Worm (Caenorhabditis elegans): Measurements from ENCODE around the gene Y1A5A.1.
A peak's percentile ranks its signal among the peaks of the same experiment; 100 is the strongest.

Gene Y1A5A.1

DNA sequence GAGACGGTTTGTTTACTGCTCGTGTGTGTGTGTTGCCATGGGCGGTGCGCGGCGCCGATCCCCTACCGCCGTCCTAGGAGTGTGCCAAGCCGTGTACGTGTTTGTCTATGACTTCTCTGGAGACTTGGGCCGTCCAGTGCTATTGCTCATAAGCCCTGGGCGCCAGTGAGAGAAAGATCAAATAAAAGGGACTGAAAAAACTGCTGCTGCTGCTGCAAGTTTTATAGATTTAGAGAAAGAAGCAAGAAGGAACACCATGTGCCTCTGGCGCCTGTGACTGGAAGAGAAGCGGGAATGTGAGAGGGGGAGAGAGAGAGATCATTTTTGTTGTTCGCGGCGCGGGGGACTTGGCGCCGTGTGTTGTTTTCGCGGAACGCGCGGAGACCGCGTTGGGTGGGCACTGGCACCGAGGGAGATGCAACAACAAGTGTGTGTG, 2.4 kb downstream of the Y1A5A.1 start:
- no peak for TF ChIP-seq madf-10 (tag; optimal IDR thresholded peaks at IDR 0.05)
- no peak for TF ChIP-seq Y67H2A.10 (GFP tag; conservative IDR thresholded peaks at IDR 0.05)
- no peak for TF ChIP-seq gei-17 (GFP tag; optimal IDR thresholded peaks at IDR 0.05)
- no peak for TF ChIP-seq ceh-58 (GFP tag; IDR thresholded peaks at IDR 0.05)
- peak; percentile 46; the same call in 1 of the 2 replicates for TF ChIP-seq dox-1 (GFP tag; IDR thresholded peaks at IDR 0.05)
- TF ChIP-seq nhr-27 (tag; optimal IDR thresholded peaks at IDR 0.05), result no peak
- TF ChIP-seq tlf-1 (GFP tag; optimal IDR thresholded peaks at IDR 0.05), result no peak
- TF ChIP-seq mxl-1 (tag; optimal IDR thresholded peaks at IDR 0.05), result no peak
- TF ChIP-seq F33H1.4 (GFP tag; IDR thresholded peaks at IDR 0.05), result no peak
- TF ChIP-seq F55B11.4 (tag; optimal IDR thresholded peaks at IDR 0.05; ENCODE audit: borderline replicate concordance, insufficient read depth), result no peak
- no peak for TF ChIP-seq hsf-1 (GFP tag; IDR thresholded peaks at IDR 0.05)
- no peak for TF ChIP-seq madf-3 (GFP tag; IDR thresholded peaks at IDR 0.05)
- TF ChIP-seq ccch-3 (GFP tag; optimal IDR thresholded peaks at IDR 0.05), result no peak
- TF ChIP-seq F39B2.1 (GFP tag; IDR thresholded peaks at IDR 0.05), result no peak
- TF ChIP-seq dpl-1 (GFP tag; optimal IDR thresholded peaks at IDR 0.05), result no peak
- no peak for TF ChIP-seq attf-3 (GFP tag; conservative IDR thresholded peaks at IDR 0.05)
- no peak for TF ChIP-seq egl-44 (GFP tag; IDR thresholded peaks at IDR 0.05)
- no peak for TF ChIP-seq sptf-2 (GFP tag; optimal IDR thresholded peaks at IDR 0.05)
- peak; percentile 11 for TF ChIP-seq attf-5 (GFP tag; optimal IDR thresholded peaks at IDR 0.05)
- no peak for TF ChIP-seq die-1 (tag; optimal IDR thresholded peaks at IDR 0.05)
- TF ChIP-seq repo-1 (tag; optimal IDR thresholded peaks at IDR 0.05), result no peak
- TF ChIP-seq dpff-1 (tag; optimal IDR thresholded peaks at IDR 0.05), result no peak
- no peak for TF ChIP-seq sdz-38 (tag; optimal IDR thresholded peaks at IDR 0.05)
- TF ChIP-seq nfyb-1 (GFP tag; IDR thresholded peaks at IDR 0.05), result no peak
- TF ChIP-seq F49E8.2 (tag; optimal IDR thresholded peaks at IDR 0.05; ENCODE audit: insufficient read depth), result no peak
- TF ChIP-seq lin-54 (GFP tag; optimal IDR thresholded peaks at IDR 0.05), result peak; percentile 2
- no peak for TF ChIP-seq mcd-1 (GFP tag; IDR thresholded peaks at IDR 0.05)
- TF ChIP-seq akir-1 (GFP tag; optimal IDR thresholded peaks at IDR 0.05), result no peak
- TF ChIP-seq lag-1 (GFP tag; IDR thresholded peaks at IDR 0.05), result no peak
- TF ChIP-seq lir-1 (GFP tag; conservative IDR thresholded peaks at IDR 0.05), result no peak
- no peak for TF ChIP-seq F23B12.7 (tag; optimal IDR thresholded peaks at IDR 0.05; ENCODE audit: insufficient read depth)
- no peak for TF ChIP-seq T07F8.4 (tag; optimal IDR thresholded peaks at IDR 0.05)
- TF ChIP-seq egl-18 (GFP tag; IDR thresholded peaks at IDR 0.05), result no peak
- no peak for TF ChIP-seq xnd-1 (tag; optimal IDR thresholded peaks at IDR 0.05)
- no peak for TF ChIP-seq unc-130 (GFP tag; optimal IDR thresholded peaks at IDR 0.05)
- no peak for TF ChIP-seq let-526 (GFP tag; IDR thresholded peaks at IDR 0.05)
- TF ChIP-seq lin-40 (tag; optimal IDR thresholded peaks at IDR 0.05), result no peak
- TF ChIP-seq nhr-179 (tag; optimal IDR thresholded peaks at IDR 0.05), result no peak
- TF ChIP-seq nfya-1 (tag; optimal IDR thresholded peaks at IDR 0.05; ENCODE audit: borderline replicate concordance, insufficient read depth), result no peak
- no peak for TF ChIP-seq D2030.7 (GFP tag; IDR thresholded peaks at IDR 0.05)
- TF ChIP-seq nhr-90 (tag; optimal IDR thresholded peaks at IDR 0.05), result no peak
- TF ChIP-seq rpc-1 (optimal IDR thresholded peaks at IDR 0.05), result no peak
- no peak for TF ChIP-seq rpc-1 (tag; optimal IDR thresholded peaks at IDR 0.05)
- no peak for TF ChIP-seq cebp-2 (GFP tag; IDR thresholded peaks at IDR 0.05)
- TF ChIP-seq ztf-22 (GFP tag; optimal IDR thresholded peaks at IDR 0.05), result no peak
- TF ChIP-seq ets-4 (GFP tag; optimal IDR thresholded peaks at IDR 0.05), result no peak
- TF ChIP-seq nfya-2 (GFP tag; IDR thresholded peaks at IDR 0.05), result no peak
- no peak for TF ChIP-seq ceh-100 (GFP tag; IDR thresholded peaks at IDR 0.05)
- no peak for TF ChIP-seq C17E4.6 (GFP tag; IDR thresholded peaks at IDR 0.05)
